Fruit fly (Drosophila melanogaster) whole organism, embryonic: ENCODE measurements around the gene SMC6.
A peak's percentile ranks its signal among the peaks of the same experiment; 100 is the strongest.

Experiments
- Antp ChIP-seq: fragments of 200-800 bp; sonication (Bioruptor generic); optimal IDR thresholded peaks from 3 replicates; lab custom pipeline; 2016; ENCODE audit warnings: missing biosample characterization, missing genetic modification characterization
- Atf3 ChIP-seq: fragments of 200-800 bp; sonication (Bioruptor generic); optimal IDR thresholded peaks from 3 replicates; lab custom pipeline; 2016; ENCODE audit warnings: missing biosample characterization, missing genetic modification characterization
- C15 ChIP-seq: fragments of 200-800 bp; sonication (Bioruptor generic); IDR thresholded peaks from 3 replicates; pipeline ENCODE4 v1.3.6; 2022; ENCODE audit warnings: missing biosample characterization, missing genetic modification characterization
- CG12391 ChIP-seq: fragments of 200-800 bp; sonication (Bioruptor generic); optimal IDR thresholded peaks from 3 replicates; lab custom pipeline; 2018; ENCODE audit warnings: missing biosample characterization, mild to moderate bottlenecking, missing genetic modification characterization, moderate library complexity
- CG12659 ChIP-seq: fragments of 200-800 bp; sonication (Bioruptor generic); optimal IDR thresholded peaks from 3 replicates; lab custom pipeline; 2017; ENCODE audit warnings: mild to moderate bottlenecking, missing biosample characterization, missing genetic modification reagents, missing genetic modification characterization
- CG12769 ChIP-seq: fragments of 200-800 bp; sonication (Bioruptor generic); optimal IDR thresholded peaks from 2 replicates; lab custom pipeline; 2019; ENCODE audit warnings: missing biosample characterization, mild to moderate bottlenecking, missing genetic modification characterization, moderate library complexity
- CG12942 ChIP-seq: fragments of 200-800 bp; sonication (Bioruptor generic); optimal IDR thresholded peaks from 3 replicates; lab custom pipeline; 2016; ENCODE audit warnings: missing biosample characterization, missing genetic modification characterization
- CG13894 ChIP-seq: fragments of 200-800 bp; sonication (Bioruptor generic); optimal IDR thresholded peaks from 3 replicates; lab custom pipeline; 2018; ENCODE audit warnings: missing biosample characterization, mild to moderate bottlenecking, missing genetic modification characterization, moderate library complexity
- CG15514 ChIP-seq: fragments of 200-800 bp; sonication (Bioruptor generic); optimal IDR thresholded peaks from 3 replicates; lab custom pipeline; 2017; ENCODE audit warnings: missing biosample characterization, missing genetic modification characterization, mild to moderate bottlenecking, moderate library complexity, missing genetic modification reagents
- CG1792 ChIP-seq: fragments of 200-800 bp; sonication (Bioruptor generic); optimal IDR thresholded peaks from 2 replicates; lab custom pipeline; 2016; ENCODE audit warnings: missing biosample characterization, missing genetic modification characterization
- CG18476 ChIP-seq: fragments of 200-800 bp; sonication (Bioruptor generic); optimal IDR thresholded peaks from 2 replicates; lab custom pipeline; 2016; ENCODE audit warnings: missing biosample characterization, mild to moderate bottlenecking, missing genetic modification characterization
- CG2875 ChIP-seq: fragments of 200-800 bp; sonication (Bioruptor generic); optimal IDR thresholded peaks from 2 replicates; lab custom pipeline; 2017; ENCODE audit warnings: missing biosample characterization, mild to moderate bottlenecking, missing genetic modification characterization, missing genetic modification reagents
- CG30020 ChIP-seq: fragments of 200-800 bp; optimal IDR thresholded peaks from 2 replicates; lab custom pipeline; 2019; ENCODE audit warnings: missing biosample characterization, mild to moderate bottlenecking, missing genetic modification characterization, moderate library complexity
- CG32772 ChIP-seq: fragments of 200-800 bp; sonication (Bioruptor generic); IDR thresholded peaks from 2 replicates; pipeline ENCODE4 v1.3.6; 2022; ENCODE audit warnings: missing biosample characterization, missing genetic modification characterization
- CG33557 ChIP-seq: fragments of 200-800 bp; sonication (Bioruptor generic); optimal IDR thresholded peaks from 2 replicates; lab custom pipeline; 2019; ENCODE audit warnings: missing biosample characterization, mild to moderate bottlenecking, missing genetic modification characterization, moderate library complexity
- CG34224 ChIP-seq: fragments of 200-800 bp; sonication (Bioruptor generic); IDR thresholded peaks from 3 replicates; pipeline ENCODE4 v1.3.6; 2022; ENCODE audit warnings: missing biosample characterization, missing genetic modification characterization; ENCODE audit not compliant: partially characterized antibody
- CG4424 ChIP-seq: fragments of 200-800 bp; sonication (Bioruptor generic); optimal IDR thresholded peaks from 3 replicates; lab custom pipeline; 2016; ENCODE audit warnings: missing biosample characterization, missing genetic modification characterization
- CG6689 ChIP-seq: fragments of 200-800 bp; sonication (Bioruptor generic); IDR thresholded peaks from 2 replicates; pipeline ENCODE4 v1.3.6; 2022; ENCODE audit warnings: missing biosample characterization, missing genetic modification characterization
- CG8281 ChIP-seq: fragments of 200-800 bp; sonication (Bioruptor generic); optimal IDR thresholded peaks from 2 replicates; lab custom pipeline; 2018; ENCODE audit warnings: missing biosample characterization, mild to moderate bottlenecking, missing genetic modification characterization, moderate library complexity
- CG8478 ChIP-seq: fragments of >200 bp; optimal IDR thresholded peaks from 2 replicates; lab custom pipeline; 2018
- CG9727 ChIP-seq: fragments of 200-800 bp; sonication (Bioruptor generic); optimal IDR thresholded peaks from 3 replicates; lab custom pipeline; 2017; ENCODE audit warnings: missing biosample characterization, mild to moderate bottlenecking, missing genetic modification characterization
- CG9932 ChIP-seq: fragments of 200-800 bp; sonication (Bioruptor generic); IDR thresholded peaks from 2 replicates; pipeline ENCODE4 v1.3.6; 2022; ENCODE audit warnings: missing biosample characterization, missing genetic modification characterization
- CHES-1-like ChIP-seq: fragments of 200-800 bp; sonication (Bioruptor generic); optimal IDR thresholded peaks from 2 replicates; lab custom pipeline; 2016; ENCODE audit warnings: missing biosample characterization, missing genetic modification characterization
- D ChIP-seq, 2 experiments: fragments of 200-800 bp in 1 of 2; fragments of >200 bp in 1 of 2; sonication (Bioruptor generic) in 1 of 2; optimal IDR thresholded peaks; 2 replicates in 1 of 2; 3 replicates in 1 of 2; lab custom pipeline; 2017; ENCODE audit warnings: mild to moderate bottlenecking in 1 of 2, missing biosample characterization in 1 of 2, missing genetic modification characterization in 1 of 2, missing genetic modification reagents in 1 of 2
- Dad ChIP-seq: fragments of 200-800 bp; sonication (Bioruptor generic); optimal IDR thresholded peaks from 3 replicates; lab custom pipeline; 2016; ENCODE audit warnings: missing biosample characterization, missing genetic modification characterization
- Dip3 ChIP-seq: fragments of 200-800 bp; sonication (Bioruptor generic); optimal IDR thresholded peaks from 3 replicates; lab custom pipeline; 2016; ENCODE audit warnings: missing biosample characterization, missing genetic modification characterization
- Doc3 ChIP-seq: fragments of 200-800 bp; sonication (Bioruptor generic); IDR thresholded peaks from 3 replicates; pipeline ENCODE4 v1.3.6; 2022; ENCODE audit warnings: missing biosample characterization, missing genetic modification characterization; ENCODE audit not compliant: partially characterized antibody
- Ets97D ChIP-seq: fragments of 200-800 bp; sonication (Bioruptor generic); optimal IDR thresholded peaks from 3 replicates; lab custom pipeline; 2016; ENCODE audit warnings: missing biosample characterization, missing genetic modification characterization
- MTF-1 ChIP-seq: fragments of 200-800 bp; sonication (Bioruptor generic); optimal IDR thresholded peaks from 2 replicates; lab custom pipeline; 2018; ENCODE audit warnings: missing biosample characterization, mild to moderate bottlenecking, missing genetic modification characterization, borderline replicate concordance
- NK7.1 ChIP-seq: fragments of 200-800 bp; sonication (Bioruptor generic); optimal IDR thresholded peaks from 3 replicates; lab custom pipeline; 2016; ENCODE audit warnings: missing biosample characterization, missing genetic modification characterization
- PHDP ChIP-seq: fragments of 200-800 bp; sonication (Bioruptor generic); optimal IDR thresholded peaks from 3 replicates; lab custom pipeline; 2018; ENCODE audit warnings: missing biosample characterization, mild to moderate bottlenecking, missing genetic modification characterization, moderate library complexity
- Poxn ChIP-seq: fragments of 200-800 bp; sonication (Bioruptor generic); IDR thresholded peaks from 2 replicates; pipeline ENCODE4 v1.3.6; 2022; ENCODE audit warnings: missing biosample characterization, missing genetic modification characterization
- Ptx1 ChIP-seq: fragments of 200-800 bp; sonication (Bioruptor generic); IDR thresholded peaks from 2 replicates; pipeline ENCODE4 v1.3.6; 2022; ENCODE audit warnings: missing biosample characterization, missing genetic modification characterization
- Ravus ChIP-seq: fragments of 200-800 bp; sonication (Bioruptor generic); IDR thresholded peaks from 2 replicates; pipeline ENCODE4 v1.3.6; 2022; ENCODE audit warnings: missing biosample characterization, missing genetic modification characterization
- Rx ChIP-seq: fragments of 200-800 bp; sonication (Bioruptor generic); IDR thresholded peaks from 2 replicates; pipeline ENCODE4 v1.3.6; 2022; ENCODE audit warnings: missing biosample characterization, missing genetic modification characterization
- YL-1 ChIP-seq: fragments of 200-800 bp; sonication (Bioruptor generic); optimal IDR thresholded peaks from 3 replicates; lab custom pipeline; 2017; ENCODE audit warnings: missing biosample characterization, mild to moderate bottlenecking, missing genetic modification characterization
- bcd ChIP-seq: fragments of 200-800 bp; sonication (Bioruptor generic); optimal IDR thresholded peaks from 2 replicates; lab custom pipeline; 2017; ENCODE audit warnings: missing biosample characterization, mild to moderate bottlenecking, missing genetic modification characterization
- bsh ChIP-seq, 2 experiments: fragments of 200-800 bp; sonication (Bioruptor generic); optimal IDR thresholded peaks; 2 replicates each; lab custom pipeline; 2017 to 2018; ENCODE audit warnings: mild to moderate bottlenecking in 2 of 2, missing biosample characterization in 2 of 2, missing genetic modification characterization in 2 of 2, moderate library complexity in 1 of 2
- chinmo ChIP-seq: fragments of 200-800 bp; sonication (Bioruptor generic); IDR thresholded peaks from 4 replicates; pipeline ENCODE4 v1.3.6; 2022; ENCODE audit warnings: missing biosample characterization, missing genetic modification characterization; ENCODE audit not compliant: partially characterized antibody
- dm ChIP-seq: fragments of 200-800 bp; sonication (Bioruptor generic); optimal IDR thresholded peaks from 3 replicates; lab custom pipeline; 2016; ENCODE audit warnings: missing biosample characterization, missing genetic modification characterization
- gem ChIP-seq: fragments of 200-800 bp; sonication (Bioruptor generic); optimal IDR thresholded peaks from 2 replicates; lab custom pipeline; 2019; ENCODE audit warnings: missing biosample characterization, mild to moderate bottlenecking, missing genetic modification characterization, moderate library complexity
- lilli ChIP-seq: fragments of 200-800 bp; sonication (Bioruptor generic); optimal IDR thresholded peaks from 3 replicates; lab custom pipeline; 2016; ENCODE audit warnings: missing biosample characterization, missing genetic modification characterization
- pita ChIP-seq: fragments of 200-800 bp; sonication (Bioruptor generic); optimal IDR thresholded peaks from 2 replicates; lab custom pipeline; 2017; ENCODE audit warnings: missing biosample characterization, mild to moderate bottlenecking, missing genetic modification characterization
- prd ChIP-seq, 3 experiments: fragments of >200 bp in 2 of 3; fragments of 200-800 bp in 1 of 3; sonication (Bioruptor generic) in 1 of 3; optimal IDR thresholded peaks in 2 of 3; IDR thresholded peaks in 1 of 3; 2 replicates in 2 of 3; 3 replicates in 1 of 3; pipeline versions ENCODE4 v1.3.6 to Lab custom; 2017 to 2022; ENCODE audit warnings: missing biosample characterization in 1 of 3, missing genetic modification characterization in 1 of 3
- pum ChIP-seq: fragments of 200-800 bp; sonication (Bioruptor generic); optimal IDR thresholded peaks from 2 replicates; lab custom pipeline; 2016; ENCODE audit warnings: missing biosample characterization, missing genetic modification characterization
- repo ChIP-seq: fragments of 200-800 bp; sonication (Bioruptor generic); optimal IDR thresholded peaks from 2 replicates; lab custom pipeline; 2016; ENCODE audit warnings: missing biosample characterization, missing genetic modification characterization
- rib ChIP-seq: fragments of 200-800 bp; sonication (Bioruptor generic); IDR thresholded peaks from 2 replicates; pipeline ENCODE4 v1.3.6; 2022; ENCODE audit warnings: missing biosample characterization, missing genetic modification characterization
- scrt ChIP-seq: fragments of 200-800 bp; sonication (Bioruptor generic); optimal IDR thresholded peaks from 2 replicates; lab custom pipeline; 2018; ENCODE audit warnings: missing biosample characterization, mild to moderate bottlenecking, missing genetic modification characterization, moderate library complexity
- sisA ChIP-seq: fragments of 200-800 bp; sonication (Bioruptor generic); IDR thresholded peaks from 2 replicates; pipeline ENCODE4 v1.3.6; 2022; ENCODE audit warnings: missing biosample characterization, missing genetic modification characterization

The SMC6 gene

DNA sequence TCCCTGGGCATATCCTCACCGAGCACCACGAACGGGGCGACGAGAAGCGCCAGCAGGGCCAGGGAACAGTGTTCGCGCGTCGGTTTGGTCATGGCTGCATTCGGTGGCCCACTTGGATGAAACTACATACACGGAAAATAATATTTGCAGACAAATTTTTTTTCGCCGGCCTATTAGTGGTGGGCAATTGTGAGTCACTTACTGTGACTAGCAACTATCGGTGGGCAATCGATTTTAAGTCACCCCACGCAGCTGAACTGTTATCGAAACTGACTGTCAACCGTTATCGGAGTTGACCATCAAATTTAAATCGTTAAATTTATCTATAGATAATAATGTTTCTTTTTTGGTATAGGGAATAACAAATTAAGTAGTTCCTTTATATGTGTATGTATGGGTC is 23.9 kb downstream of the SMC6 start, which contains the start of gene CG5510 (continued):
- TF ChIP-seq Rx (GFP tag; lab: Robert Waterston, UW) (0 out of 2 replicates have a peak, but pooled peaks have one; percentile 27), Dad (GFP tag; lab: Kevin White, UChicago) (peak; percentile 69), lilli (GFP tag; lab: Kevin White, UChicago) (peak; percentile 70), CG4424 (GFP tag; lab: Kevin White, UChicago) (peak; percentile 19), Ravus (no peak), CG13894 (tag; lab: Kevin White, UChicago) (peak; percentile 62), PHDP (tag; lab: Kevin White, UChicago) (peak; percentile 41), CG12769 (tag; lab: Kevin White, UChicago) (peak; percentile 56), chinmo (GFP tag; lab: Robert Waterston, UW) (peak; percentile 98), CG9932 (GFP tag; lab: Robert Waterston, UW) (peak; percentile 86), CG6689 (GFP tag; lab: Robert Waterston, UW) (no peak), bcd (GFP tag; lab: Kevin White, UChicago) (peak; percentile 23), Doc3 (GFP tag; lab: Robert Waterston, UW) (peak; percentile 97), Atf3 (GFP tag; lab: Kevin White, UChicago) (peak; percentile 9), repo (GFP tag; lab: Kevin White, UChicago) (peak; percentile 18), sisA (peak; percentile 59), CG1792 (GFP tag; lab: Kevin White, UChicago) (peak; percentile 52), CG12391 (tag; lab: Kevin White, UChicago) (peak; percentile 45), CG18476 (peak; percentile 33), pita (GFP tag; lab: Kevin White, UChicago) (no peak), dm (GFP tag; lab: Kevin White, UChicago) (peak; percentile 49), C15 (GFP tag; lab: Robert Waterston, UW) (no peak), rib (GFP tag; lab: Robert Waterston, UW) (peak; percentile 33; the same call in 1 of the 2 replicates), CG9727 (no peak), MTF-1 (GFP tag; lab: Kevin White, UChicago) (no peak), CG12659 (peak; percentile 80), YL-1 (GFP tag; lab: Kevin White, UChicago) (peak; percentile 86), Ptx1 (GFP tag; lab: Robert Waterston, UW) (peak; percentile 48; the same call in 1 of the 2 replicates), CG34224 (peak; percentile 99), CG30020 (no peak), Ets97D (peak; percentile 84), gem (tag; lab: Kevin White, UChicago) (no peak), CG32772 (GFP tag; lab: Robert Waterston, UW) (peak; percentile 73), CG8281 (tag; lab: Kevin White, UChicago) (no peak), Antp (peak; percentile 65), NK7.1 (GFP tag; lab: Kevin White, UChicago) (peak; percentile 18), D (optimal IDR thresholded peaks at IDR 0.05; lab: Kevin White, UChicago) (no peak), D (GFP tag; optimal IDR thresholded peaks at IDR 0.05; lab: Kevin White, UChicago) (no peak), CG33557 (GFP tag; lab: Kevin White, UChicago) (no peak), prd (optimal IDR thresholded peaks at IDR 0.05; lab: Kevin White, UChicago) (no peak), prd (GFP tag; IDR thresholded peaks at IDR 0.05; lab: Robert Waterston, UW) (peak; percentile 33; the same call in 2 of the 3 replicates), CHES-1-like (peak; percentile 70), scrt (GFP tag; lab: Kevin White, UChicago) (peak; percentile 29), bsh (GFP tag; optimal IDR thresholded peaks at IDR 0.05; lab: Kevin White, UChicago) (peak in 1 of 2 experiments; percentile 45), Poxn (GFP tag; lab: Robert Waterston, UW) (no peak), CG8478 (lab: Kevin White, UChicago) (no peak), Dip3 (GFP tag; lab: Kevin White, UChicago) (peak; percentile 6), CG2875 (GFP tag; lab: Kevin White, UChicago) (no peak), CG12942 (peak; percentile 26), CG15514 (GFP tag; lab: Kevin White, UChicago) (peak; percentile 88), pum (GFP tag; lab: Kevin White, UChicago) (peak; percentile 52)
